Fruit fly (Drosophila melanogaster): Measurements from ENCODE around the gene Ance.

dm6 chr2L:13884063-13884656 is 21.3 kb upstream of the Ance start:
- TF ChIP-seq EcR (GFP tag; optimal IDR thresholded peaks at IDR 0.05) (peak; percentile 55), CG4496 (GFP tag; IDR thresholded peaks at IDR 0.05) (no peak), rn (GFP tag; IDR thresholded peaks at IDR 0.05) (no peak), CG14655 (GFP tag; optimal IDR thresholded peaks at IDR 0.05) (no peak), CG12605 (GFP tag; IDR thresholded peaks at IDR 0.05) (no peak), CG32121 (GFP tag; IDR thresholded peaks at IDR 0.05) (no peak), gl (tag; optimal IDR thresholded peaks at IDR 0.05) (no peak), CG17806 (tag; optimal IDR thresholded peaks at IDR 0.05) (no peak), CG13204 (GFP tag; optimal IDR thresholded peaks at IDR 0.05) (no peak), Pif1B (GFP tag; optimal IDR thresholded peaks at IDR 0.05) (no peak), CG10348 (GFP tag; IDR thresholded peaks at IDR 0.05) (no peak), CG9948 (tag; optimal IDR thresholded peaks at IDR 0.05) (no peak), CG34367 (tag; optimal IDR thresholded peaks at IDR 0.05) (no peak), CG8301 (tag; optimal IDR thresholded peaks at IDR 0.05) (no peak)
